Worm (Caenorhabditis elegans) whole organism, L2 larva: ENCODE results near the gene lido-9.

Source experiments
- F13H6.1 ChIP-seq: sonication (generic microtip); optimal IDR thresholded peaks from 2 replicates; lab custom pipeline; 2016; ENCODE audit warnings: missing genetic modification characterization, missing compliant biosample characterization
- R02D3.7 ChIP-seq: fragments of 150-350 bp; optimal IDR thresholded peaks from 2 replicates; lab custom pipeline; 2014; ENCODE audit warnings: missing biosample characterization, missing genetic modification characterization
- Y55F3AM.14 ChIP-seq: fragments of 200-800 bp; sonication (Bioruptor generic); optimal IDR thresholded peaks from 2 replicates; lab custom pipeline; 2018; ENCODE audit warnings: mild to moderate bottlenecking, missing genetic modification characterization, missing compliant biosample characterization
- alr-1 ChIP-seq: fragments of 150-350 bp; optimal IDR thresholded peaks from 2 replicates; lab custom pipeline; 2014; ENCODE audit warnings: missing biosample characterization, missing genetic modification characterization
- aly-2 ChIP-seq: fragments of 150-350 bp; optimal IDR thresholded peaks from 2 replicates; lab custom pipeline; 2014; ENCODE audit warnings: missing biosample characterization, missing genetic modification characterization
- ama-1 ChIP-seq: fragments of 150-350 bp; optimal IDR thresholded peaks from 2 replicates; lab custom pipeline; 2018; ENCODE audit warnings: inconsistent platforms
- blmp-1 ChIP-seq: sonication (generic microtip); optimal IDR thresholded peaks from 2 replicates; lab custom pipeline; 2017; ENCODE audit warnings: missing genetic modification characterization, mild to moderate bottlenecking, missing compliant biosample characterization, antibody characterized with exemption, moderate library complexity; ENCODE audit not compliant: insufficient read depth
- ceh-16 ChIP-seq: fragments of 150-350 bp; optimal IDR thresholded peaks from 2 replicates; lab custom pipeline; 2014; ENCODE audit warnings: missing biosample characterization, missing genetic modification characterization
- ceh-82 ChIP-seq: fragments of 150-350 bp; optimal IDR thresholded peaks from 2 replicates; lab custom pipeline; 2014; ENCODE audit warnings: missing biosample characterization, missing genetic modification characterization
- crh-2 ChIP-seq: sonication (generic microtip); optimal IDR thresholded peaks from 2 replicates; lab custom pipeline; 2017; ENCODE audit warnings: missing biosample characterization, missing genetic modification characterization
- dmd-4 ChIP-seq: sonication (generic microtip); optimal IDR thresholded peaks from 2 replicates; lab custom pipeline; 2017; ENCODE audit warnings: missing biosample characterization, missing genetic modification characterization
- egl-27 ChIP-seq: sonication (generic microtip); optimal IDR thresholded peaks from 3 replicates; lab custom pipeline; 2017; ENCODE audit warnings: missing biosample characterization, missing genetic modification reagents, missing genetic modification characterization
- elt-3 ChIP-seq: sonication (generic microtip); optimal IDR thresholded peaks from 2 replicates; lab custom pipeline; 2017; ENCODE audit warnings: missing biosample characterization, missing genetic modification characterization
- lin-11 ChIP-seq: fragments of 150-350 bp; sonication (generic microtip); optimal IDR thresholded peaks from 2 replicates; lab custom pipeline; 2014; ENCODE audit warnings: missing biosample characterization, missing genetic modification characterization, inconsistent platforms, mixed read lengths
- lin-13 ChIP-seq: fragments of 150-350 bp; optimal IDR thresholded peaks from 2 replicates; lab custom pipeline; 2014; ENCODE audit warnings: missing biosample characterization, missing genetic modification reagents, missing genetic modification characterization
- lin-39 ChIP-seq: fragments of 150-350 bp; optimal IDR thresholded peaks from 2 replicates; lab custom pipeline; 2014; ENCODE audit warnings: missing biosample characterization, missing genetic modification reagents, missing genetic modification characterization
- lsy-2 ChIP-seq, 2 experiments: fragments of 150-350 bp in 1 of 2; sonication (generic microtip) in 1 of 2; optimal IDR thresholded peaks; 2 replicates each; lab custom pipeline; 2014 to 2017; ENCODE audit warnings: missing biosample characterization in 2 of 2, missing genetic modification characterization in 2 of 2
- mab-5 ChIP-seq: fragments of 150-350 bp; optimal IDR thresholded peaks from 2 replicates; lab custom pipeline; 2014; ENCODE audit warnings: missing biosample characterization, missing genetic modification characterization
- mbf-1 ChIP-seq: sonication (generic microtip); optimal IDR thresholded peaks from 2 replicates; lab custom pipeline; 2017; ENCODE audit warnings: missing biosample characterization, missing genetic modification characterization
- mdl-1 ChIP-seq, 2 experiments: fragments of 150-350 bp in 1 of 2; sonication (generic microtip) in 1 of 2; optimal IDR thresholded peaks; 2 replicates each; lab custom pipeline; 2017; ENCODE audit warnings: missing biosample characterization in 2 of 2, missing genetic modification characterization in 2 of 2
- nhr-11 ChIP-seq: fragments of 150-350 bp; optimal IDR thresholded peaks from 2 replicates; lab custom pipeline; 2014; ENCODE audit warnings: missing biosample characterization, missing genetic modification characterization
- nhr-12 ChIP-seq: fragments of 150-350 bp; optimal IDR thresholded peaks from 2 replicates; lab custom pipeline; 2014; ENCODE audit warnings: missing biosample characterization, missing genetic modification characterization
- nhr-129 ChIP-seq: fragments of 150-350 bp; optimal IDR thresholded peaks from 2 replicates; lab custom pipeline; 2014; ENCODE audit warnings: missing biosample characterization, missing genetic modification characterization
- nhr-21 ChIP-seq: fragments of 150-350 bp; optimal IDR thresholded peaks from 2 replicates; lab custom pipeline; 2014; ENCODE audit warnings: missing biosample characterization, missing genetic modification characterization
- nhr-237 ChIP-seq: fragments of 150-350 bp; optimal IDR thresholded peaks from 2 replicates; lab custom pipeline; 2014; ENCODE audit warnings: missing biosample characterization, missing genetic modification characterization
- nhr-25 ChIP-seq: fragments of 150-350 bp; sonication (generic microtip); optimal IDR thresholded peaks from 3 replicates; lab custom pipeline; 2014; ENCODE audit warnings: missing biosample characterization, missing genetic modification characterization
- nhr-77 ChIP-seq: fragments of 150-350 bp; optimal IDR thresholded peaks from 2 replicates; lab custom pipeline; 2014; ENCODE audit warnings: missing biosample characterization, missing genetic modification characterization
- peb-1 ChIP-seq: fragments of 150-350 bp; optimal IDR thresholded peaks from 2 replicates; lab custom pipeline; 2014; ENCODE audit warnings: missing biosample characterization, missing genetic modification characterization
- sem-4 ChIP-seq: fragments of 150-350 bp; optimal IDR thresholded peaks from 2 replicates; lab custom pipeline; 2014; ENCODE audit warnings: missing biosample characterization, missing genetic modification reagents, missing genetic modification characterization
- sma-9 ChIP-seq, 2 experiments: fragments of 150-350 bp in 1 of 2; sonication (generic microtip) in 1 of 2; optimal IDR thresholded peaks; 2 replicates each; lab custom pipeline; 2014 to 2016; ENCODE audit warnings: missing genetic modification characterization in 2 of 2, mild to moderate bottlenecking in 1 of 2, missing biosample characterization in 1 of 2, missing compliant biosample characterization in 1 of 2, missing genetic modification reagents in 1 of 2, moderate library complexity in 1 of 2
- snpc-4 ChIP-seq: fragments of 150-350 bp; optimal IDR thresholded peaks from 2 replicates; lab custom pipeline; 2014; ENCODE audit warnings: missing biosample characterization, missing genetic modification characterization
- unc-39 ChIP-seq: fragments of 150-350 bp; optimal IDR thresholded peaks from 2 replicates; lab custom pipeline; 2014; ENCODE audit warnings: missing biosample characterization, missing genetic modification characterization
- unc-55 ChIP-seq: fragments of 150-350 bp; sonication (generic microtip); optimal IDR thresholded peaks from 3 replicates; lab custom pipeline; 2014; ENCODE audit warnings: missing biosample characterization, missing genetic modification reagents, missing genetic modification characterization
- ztf-1 ChIP-seq: fragments of 200-800 bp; sonication (Bioruptor generic); conservative IDR thresholded peaks from 2 replicates; pipeline ENCODE4 v1.3.6; 2022; ENCODE audit warnings: missing genetic modification characterization, missing compliant biosample characterization
- ztf-11 ChIP-seq: sonication (generic microtip); optimal IDR thresholded peaks from 2 replicates; lab custom pipeline; 2017; ENCODE audit warnings: missing biosample characterization, missing genetic modification characterization
- ztf-4 ChIP-seq: fragments of 150-350 bp; optimal IDR thresholded peaks from 2 replicates; lab custom pipeline; 2014; ENCODE audit warnings: missing biosample characterization, missing genetic modification characterization

The lido-9 gene

DNA sequence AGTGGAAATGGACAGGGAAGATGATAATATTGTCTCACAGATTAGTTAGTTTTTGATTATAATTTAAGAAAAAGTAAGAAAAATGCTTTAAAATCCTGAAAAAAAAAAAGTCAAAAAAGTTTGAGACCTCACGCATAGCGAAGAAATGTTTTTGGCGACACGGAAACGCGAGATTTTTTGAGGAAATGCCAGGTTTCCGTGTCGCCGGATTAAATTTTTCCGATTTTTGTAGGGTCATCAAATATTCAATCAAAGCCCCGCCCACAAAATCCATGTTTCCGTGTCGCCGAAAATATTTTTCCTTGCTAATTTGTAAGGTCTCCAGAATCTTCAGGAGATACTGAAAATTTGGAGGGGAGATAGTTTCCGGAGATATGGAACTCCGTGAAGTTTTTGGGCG, 8.3 kb upstream of the lido-9 start:
- TF ChIP-seq aly-2 (tag; lab: Kevin White, UChicago) (no peak), nhr-77 (tag; lab: Kevin White, UChicago) (no peak), crh-2 (no peak), lin-39 (tag; lab: Kevin White, UChicago) (no peak), sem-4 (tag; lab: Kevin White, UChicago) (no peak), egl-27 (no peak), R02D3.7 (tag; lab: Kevin White, UChicago) (no peak), ztf-1 (no peak), ceh-82 (tag; lab: Kevin White, UChicago) (no peak), lin-11 (tag; lab: Kevin White, UChicago) (no peak), nhr-21 (no peak), nhr-11 (no peak), alr-1 (no peak), ceh-16 (tag; lab: Kevin White, UChicago) (no peak), mab-5 (tag; lab: Kevin White, UChicago) (no peak), peb-1 (tag; lab: Kevin White, UChicago) (no peak), dmd-4 (tag; lab: Kevin White, UChicago) (no peak), lin-13 (no peak), nhr-129 (tag; lab: Kevin White, UChicago) (no peak)

- TF ChIP-seq nhr-237 = no peak
- TF ChIP-seq sma-9 (GFP tag; optimal IDR thresholded peaks at IDR 0.05; lab: Kevin White, UChicago) = peak; percentile 17
- TF ChIP-seq sma-9 (tag; optimal IDR thresholded peaks at IDR 0.05; lab: Kevin White, UChicago) = no peak
- TF ChIP-seq snpc-4 (tag; lab: Kevin White, UChicago) = no peak
- TF ChIP-seq nhr-25 = peak; percentile 43
- peak in 1 of 2 experiments; percentile 3 for TF ChIP-seq lsy-2 (tag; optimal IDR thresholded peaks at IDR 0.05; lab: Kevin White, UChicago)
- TF ChIP-seq ceh-16 (tag; lab: Kevin White, UChicago) = peak; percentile 64
- peak; percentile 86 for TF ChIP-seq blmp-1 (tag; lab: Kevin White, UChicago)
- TF ChIP-seq nhr-129 (tag; lab: Kevin White, UChicago) = peak; percentile 46
- TF ChIP-seq mab-5 (tag; lab: Kevin White, UChicago) = peak; percentile 44
- peak; percentile 7 for TF ChIP-seq unc-55 (GFP tag; lab: Kevin White, UChicago)
Observed at ce11 chrII:2994590-2995392, 5.8 kb upstream of the lido-9 start.

DNA sequence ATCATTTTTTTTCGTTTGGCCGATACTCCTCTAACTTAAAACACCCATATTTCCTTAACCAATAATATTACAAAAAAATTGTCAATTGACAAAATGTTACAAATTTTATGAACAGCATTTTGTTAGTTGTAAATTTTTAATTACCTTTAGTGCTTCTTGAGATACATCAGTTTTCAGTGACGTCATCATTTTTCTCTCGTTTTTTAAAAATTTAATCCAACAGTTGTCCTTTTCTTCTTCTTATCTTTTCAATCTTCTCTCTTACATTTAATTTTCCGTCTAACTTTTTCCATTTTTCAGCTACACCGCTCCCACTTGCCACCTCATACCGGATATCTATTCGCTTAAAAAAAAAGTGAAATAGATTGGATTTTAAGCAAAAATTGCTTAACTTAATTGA, 3.8 kb upstream of the lido-9 start, which contains the start of gene lido-8:
TSS of gene lido-8 (plus strand) at position 301 of the 400 bp plus-strand sequence.
- TF ChIP-seq alr-1 (no peak), R02D3.7 (tag; lab: Kevin White, UChicago) (no peak), unc-39 (tag; lab: Kevin White, UChicago) (no peak), mbf-1 (tag; lab: Kevin White, UChicago) (no peak), elt-3 (tag; lab: Kevin White, UChicago) (no peak), snpc-4 (tag; lab: Kevin White, UChicago) (no peak), lin-13 (no peak), ceh-16 (tag; lab: Kevin White, UChicago) (no peak), lsy-2 (tag; optimal IDR thresholded peaks at IDR 0.05; lab: Kevin White, UChicago) (no peak), nhr-12 (tag; lab: Kevin White, UChicago) (no peak), crh-2 (no peak), Y55F3AM.14 (GFP tag; lab: Kevin White, UChicago) (no peak)
- TF ChIP-seq, all 48 proteins: peak for 0

- TF ChIP-seq ztf-4 (tag; lab: Kevin White, UChicago) = no peak
- no peak for TF ChIP-seq F13H6.1
- no peak for TF ChIP-seq Y55F3AM.14 (GFP tag; lab: Kevin White, UChicago)
- no peak for TF ChIP-seq ceh-16 (tag; lab: Kevin White, UChicago)
- TF ChIP-seq ztf-11 = no peak
- TF ChIP-seq ama-1 = no peak
- TF ChIP-seq mbf-1 (tag; lab: Kevin White, UChicago) = no peak
- TF ChIP-seq mdl-1 (tag; optimal IDR thresholded peaks at IDR 0.05; lab: Kevin White, UChicago) = no peak
- no peak for TF ChIP-seq lin-11 (tag; lab: Kevin White, UChicago)
- no peak for TF ChIP-seq unc-55 (GFP tag; lab: Kevin White, UChicago)
- TF ChIP-seq peb-1 (tag; lab: Kevin White, UChicago) = no peak
- TF ChIP-seq egl-27 = no peak
Observed at ce11 chrII:2997828-2998441, 2.6 kb upstream of the lido-9 start.
